Worm (Caenorhabditis elegans) whole organism, mixed stage, embryonic: ENCODE measurements around the gene H41C03.2.

Experiments
- bed-3 ChIP-seq: fragments of 200-800 bp; sonication (Bioruptor generic); optimal IDR thresholded peaks from 3 replicates; lab custom pipeline; 2018; ENCODE audit warnings: mild to moderate bottlenecking, missing genetic modification characterization, moderate library complexity, missing compliant biosample characterization
- ceh-39 ChIP-seq: fragments of 150-350 bp; optimal IDR thresholded peaks from 2 replicates; lab custom pipeline; 2014; ENCODE audit warnings: missing biosample characterization, missing genetic modification characterization
- ces-1 ChIP-seq: fragments of 150-350 bp; optimal IDR thresholded peaks from 2 replicates; lab custom pipeline; 2014; ENCODE audit warnings: missing biosample characterization, missing genetic modification reagents, missing genetic modification characterization
- drap-1 ChIP-seq: fragments of 200-800 bp; sonication (Bioruptor generic); optimal IDR thresholded peaks from 3 replicates; lab custom pipeline; 2018; ENCODE audit warnings: mild to moderate bottlenecking, missing genetic modification characterization, missing compliant biosample characterization
- elt-1 ChIP-seq: sonication (generic microtip); optimal IDR thresholded peaks from 2 replicates; lab custom pipeline; 2017; ENCODE audit warnings: missing genetic modification characterization, mild to moderate bottlenecking, missing compliant biosample characterization, antibody characterized with exemption, moderate library complexity, borderline replicate concordance; ENCODE audit not compliant: insufficient read depth
- ham-2 ChIP-seq: fragments of 200-800 bp; sonication (Bioruptor generic); optimal IDR thresholded peaks from 2 replicates; lab custom pipeline; 2018; ENCODE audit warnings: mild to moderate bottlenecking, missing genetic modification characterization, missing compliant biosample characterization
- lin-13 ChIP-seq: fragments of 150-350 bp; optimal IDR thresholded peaks from 2 replicates; lab custom pipeline; 2014; ENCODE audit warnings: missing biosample characterization, missing genetic modification characterization
- mep-1 ChIP-seq: fragments of 150-350 bp; optimal IDR thresholded peaks from 2 replicates; lab custom pipeline; 2017; ENCODE audit warnings: missing biosample characterization, missing genetic modification reagents, missing genetic modification characterization, inconsistent platforms
- nhr-237 ChIP-seq: fragments of 150-350 bp; optimal IDR thresholded peaks from 2 replicates; lab custom pipeline; 2014; ENCODE audit warnings: missing biosample characterization, missing genetic modification characterization
- pha-4 ChIP-seq: fragments of 150-350 bp; optimal IDR thresholded peaks from 2 replicates; lab custom pipeline; 2018; ENCODE audit warnings: missing biosample characterization, missing genetic modification reagents, missing genetic modification characterization
- snpc-4 ChIP-seq: fragments of 150-350 bp; optimal IDR thresholded peaks from 2 replicates; lab custom pipeline; 2014; ENCODE audit warnings: missing biosample characterization, missing genetic modification characterization

- TF ChIP-seq ces-1 (GFP tag; lab: Kevin White, UChicago) (no peak), snpc-4 (no peak), ham-2 (GFP tag; lab: Kevin White, UChicago) (no peak), drap-1 (GFP tag; lab: Kevin White, UChicago) (no peak), bed-3 (no peak), ceh-39 (tag; lab: Kevin White, UChicago) (no peak), pha-4 (tag; lab: Kevin White, UChicago) (no peak), elt-1 (tag; lab: Kevin White, UChicago) (no peak), mep-1 (tag; lab: Kevin White, UChicago) (no peak), nhr-237 (tag; lab: Kevin White, UChicago) (no peak), lin-13 (tag; lab: Kevin White, UChicago) (no peak)
Measured at ce11 chrII:5874130-5874529, 22.2 kb upstream of the H41C03.2 start.
